Fruit fly (Drosophila melanogaster) whole organism, embryonic: ENCODE results near the gene Sdic4.
"Not testable (repeated sequence)": the region's sequence is repeated elsewhere in the genome, so short reads cannot be mapped to it uniquely, and the experiment has no call there.

Source experiments
- CG10543 ChIP-seq: fragments of 200-800 bp; sonication (Bioruptor generic); optimal IDR thresholded peaks from 3 replicates; lab custom pipeline; 2017; ENCODE audit warnings: missing biosample characterization, mild to moderate bottlenecking, missing genetic modification characterization, moderate library complexity
- CG10565 ChIP-seq: fragments of 200-800 bp; sonication (Bioruptor generic); optimal IDR thresholded peaks from 3 replicates; lab custom pipeline; 2016; ENCODE audit warnings: missing biosample characterization, mild to moderate bottlenecking, missing genetic modification characterization
- CG11560 ChIP-seq: fragments of 200-800 bp; sonication (Bioruptor generic); IDR thresholded peaks from 3 replicates; pipeline ENCODE4 v1.3.6; 2022; ENCODE audit warnings: missing biosample characterization, missing genetic modification characterization
- CG11696 ChIP-seq: fragments of 200-800 bp; sonication (Bioruptor generic); IDR thresholded peaks from 2 replicates; pipeline ENCODE4 v1.3.6; 2022; ENCODE audit warnings: missing biosample characterization, missing genetic modification characterization
- CG12659 ChIP-seq: fragments of 200-800 bp; sonication (Bioruptor generic); optimal IDR thresholded peaks from 3 replicates; lab custom pipeline; 2017; ENCODE audit warnings: mild to moderate bottlenecking, missing biosample characterization, missing genetic modification reagents, missing genetic modification characterization
- CG12769 ChIP-seq: fragments of 200-800 bp; sonication (Bioruptor generic); optimal IDR thresholded peaks from 2 replicates; lab custom pipeline; 2019; ENCODE audit warnings: missing biosample characterization, mild to moderate bottlenecking, missing genetic modification characterization, moderate library complexity
- CG13296 ChIP-seq: fragments of 200-800 bp; sonication (Bioruptor generic); optimal IDR thresholded peaks from 3 replicates; lab custom pipeline; 2018; ENCODE audit warnings: missing biosample characterization, mild to moderate bottlenecking, missing genetic modification characterization
- CG17829 ChIP-seq: fragments of 200-800 bp; optimal IDR thresholded peaks from 2 replicates; lab custom pipeline; 2019; ENCODE audit warnings: missing biosample characterization, mild to moderate bottlenecking, missing genetic modification characterization, moderate library complexity
- CG2678 ChIP-seq: fragments of 200-800 bp; sonication (Bioruptor generic); optimal IDR thresholded peaks from 3 replicates; lab custom pipeline; 2019; ENCODE audit warnings: missing biosample characterization, mild to moderate bottlenecking, missing genetic modification characterization, moderate library complexity
- CG33213 ChIP-seq: fragments of 200-800 bp; sonication (Bioruptor generic); optimal IDR thresholded peaks from 3 replicates; lab custom pipeline; 2016; ENCODE audit warnings: missing biosample characterization, missing genetic modification characterization
- CG6654 ChIP-seq: fragments of 200-800 bp; sonication (Bioruptor generic); optimal IDR thresholded peaks from 2 replicates; lab custom pipeline; 2017; ENCODE audit warnings: missing biosample characterization, mild to moderate bottlenecking, missing genetic modification characterization
- CG6689 ChIP-seq: fragments of 200-800 bp; sonication (Bioruptor generic); IDR thresholded peaks from 2 replicates; pipeline ENCODE4 v1.3.6; 2022; ENCODE audit warnings: missing biosample characterization, missing genetic modification characterization
- CG7987 ChIP-seq: fragments of 200-800 bp; sonication (Bioruptor generic); optimal IDR thresholded peaks from 2 replicates; lab custom pipeline; 2018; ENCODE audit warnings: missing biosample characterization, mild to moderate bottlenecking, missing genetic modification characterization, moderate library complexity
- E2f2 ChIP-seq: fragments of 200-800 bp; sonication (Bioruptor generic); IDR thresholded peaks from 2 replicates; pipeline ENCODE4 v1.3.6; 2022; ENCODE audit warnings: missing biosample characterization, missing genetic modification characterization
- HLHmδ ChIP-seq: fragments of 200-800 bp; sonication (Bioruptor generic); optimal IDR thresholded peaks from 2 replicates; lab custom pipeline; 2018; ENCODE audit warnings: missing biosample characterization, mild to moderate bottlenecking, missing genetic modification characterization, moderate library complexity
- Med ChIP-seq: fragments of 200-800 bp; sonication (Bioruptor generic); peaks from one replicate; lab custom pipeline; 2016; ENCODE audit warnings: missing biosample characterization, missing genetic modification characterization, mild to moderate bottlenecking, inconsistent platforms, moderate library complexity
- Meics ChIP-seq: fragments of 200-800 bp; sonication (Bioruptor generic); optimal IDR thresholded peaks from 2 replicates; lab custom pipeline; 2017; ENCODE audit warnings: missing biosample characterization, mild to moderate bottlenecking, missing genetic modification characterization
- NK7.1 ChIP-seq: fragments of 200-800 bp; sonication (Bioruptor generic); optimal IDR thresholded peaks from 3 replicates; lab custom pipeline; 2016; ENCODE audit warnings: missing biosample characterization, missing genetic modification characterization
- Ptx1 ChIP-seq: fragments of 200-800 bp; sonication (Bioruptor generic); IDR thresholded peaks from 2 replicates; pipeline ENCODE4 v1.3.6; 2022; ENCODE audit warnings: missing biosample characterization, missing genetic modification characterization
- Rfx ChIP-seq: fragments of 200-800 bp; sonication (Bioruptor generic); IDR thresholded peaks from 2 replicates; pipeline ENCODE4 v1.3.6; 2022; ENCODE audit warnings: missing biosample characterization, missing genetic modification characterization
- Taf1 ChIP-seq: fragments of 200-800 bp; sonication (Bioruptor generic); IDR thresholded peaks from 2 replicates; pipeline ENCODE4 v1.3.6; 2022; ENCODE audit warnings: missing biosample characterization, missing genetic modification characterization
- ato ChIP-seq: fragments of 200-800 bp; sonication (Bioruptor generic); IDR thresholded peaks from 2 replicates; pipeline ENCODE4 v1.3.6; 2022; ENCODE audit warnings: missing biosample characterization, missing genetic modification characterization; ENCODE audit not compliant: partially characterized antibody
- bbx ChIP-seq: fragments of 200-800 bp; sonication (Bioruptor generic); IDR thresholded peaks from 2 replicates; pipeline ENCODE4 v1.3.6; 2022; ENCODE audit warnings: missing biosample characterization, missing genetic modification characterization; ENCODE audit not compliant: partially characterized antibody
- bigmax ChIP-seq: fragments of 200-800 bp; sonication (Bioruptor generic); optimal IDR thresholded peaks from 2 replicates; lab custom pipeline; 2018; ENCODE audit warnings: missing biosample characterization, mild to moderate bottlenecking, missing genetic modification characterization
- caup ChIP-seq: fragments of 200-800 bp; sonication (Bioruptor generic); optimal IDR thresholded peaks from 3 replicates; lab custom pipeline; 2017; ENCODE audit warnings: missing biosample characterization, mild to moderate bottlenecking, missing genetic modification characterization, moderate library complexity; ENCODE audit not compliant: severe bottlenecking
- crol ChIP-seq: fragments of 200-800 bp; sonication (Bioruptor generic); IDR thresholded peaks from 2 replicates; pipeline ENCODE4 v1.3.6; 2022; ENCODE audit warnings: missing biosample characterization, missing genetic modification characterization
- dimm ChIP-seq: fragments of 200-800 bp; sonication (Bioruptor generic); IDR thresholded peaks from 2 replicates; pipeline ENCODE4 v1.3.6; 2022; ENCODE audit warnings: missing biosample characterization, missing genetic modification characterization
- dmrt99B ChIP-seq: fragments of 200-800 bp; sonication (Bioruptor generic); optimal IDR thresholded peaks from 2 replicates; lab custom pipeline; 2018; ENCODE audit warnings: missing biosample characterization, mild to moderate bottlenecking, missing genetic modification characterization, moderate library complexity
- ems ChIP-seq: fragments of 200-800 bp; sonication (Bioruptor generic); optimal IDR thresholded peaks from 3 replicates; lab custom pipeline; 2016; ENCODE audit warnings: missing biosample characterization, missing genetic modification characterization
- fd96Cb ChIP-seq: fragments of 200-800 bp; sonication (Bioruptor generic); optimal IDR thresholded peaks from 2 replicates; lab custom pipeline; 2018; ENCODE audit warnings: missing biosample characterization, mild to moderate bottlenecking, missing genetic modification characterization, moderate library complexity
- hkb ChIP-seq, 2 experiments: fragments of 200-800 bp in 1 of 2; fragments of >200 bp in 1 of 2; sonication (Bioruptor generic) in 1 of 2; IDR thresholded peaks in 1 of 2; optimal IDR thresholded peaks in 1 of 2; 2 replicates each; pipeline versions ENCODE4 v1.3.6 to Lab custom; 2017 to 2022; ENCODE audit warnings: missing biosample characterization in 1 of 2, missing genetic modification characterization in 1 of 2
- luna ChIP-seq: fragments of 200-800 bp; sonication (Bioruptor generic); optimal IDR thresholded peaks from 2 replicates; lab custom pipeline; 2016; ENCODE audit warnings: missing biosample characterization, missing genetic modification characterization
- pan ChIP-seq, 4 experiments: fragments of >200 bp in 3 of 4; fragments of 200-800 bp in 1 of 4; sonication (Bioruptor generic) in 1 of 4; optimal IDR thresholded peaks in 3 of 4; IDR thresholded peaks in 1 of 4; 2 replicates each; pipeline versions ENCODE4 v1.3.6 to Lab custom; 2017 to 2022; ENCODE audit warnings: missing biosample characterization in 2 of 4, missing genetic modification characterization in 2 of 4, mixed read lengths in 1 of 4
- pum ChIP-seq: fragments of 200-800 bp; sonication (Bioruptor generic); optimal IDR thresholded peaks from 2 replicates; lab custom pipeline; 2016; ENCODE audit warnings: missing biosample characterization, missing genetic modification characterization
- pzg ChIP-seq: fragments of 200-800 bp; sonication (Bioruptor generic); optimal IDR thresholded peaks from 3 replicates; lab custom pipeline; 2018; ENCODE audit warnings: missing biosample characterization, mild to moderate bottlenecking, missing genetic modification characterization, moderate library complexity
- repo ChIP-seq: fragments of 200-800 bp; sonication (Bioruptor generic); optimal IDR thresholded peaks from 2 replicates; lab custom pipeline; 2016; ENCODE audit warnings: missing biosample characterization, missing genetic modification characterization
- run ChIP-seq: fragments of 200-800 bp; sonication (Bioruptor generic); optimal IDR thresholded peaks from 3 replicates; lab custom pipeline; 2018; ENCODE audit warnings: missing biosample characterization, mild to moderate bottlenecking, missing genetic modification characterization
- sens ChIP-seq: fragments of 200-800 bp; sonication (Bioruptor generic); peaks from one replicate; lab custom pipeline; 2016; ENCODE audit warnings: missing biosample characterization, missing genetic modification characterization
- seq ChIP-seq: fragments of 200-800 bp; sonication (Bioruptor generic); IDR thresholded peaks from 2 replicates; pipeline ENCODE4 v1.3.6; 2022; ENCODE audit warnings: missing biosample characterization, missing genetic modification characterization
- shn ChIP-seq: fragments of 200-800 bp; sonication (Bioruptor generic); optimal IDR thresholded peaks from 3 replicates; lab custom pipeline; 2016; ENCODE audit warnings: missing biosample characterization, missing genetic modification characterization
- slbo ChIP-seq: fragments of 200-800 bp; sonication (Bioruptor generic); IDR thresholded peaks from 2 replicates; pipeline ENCODE4 v1.3.6; 2022; ENCODE audit warnings: missing biosample characterization, missing genetic modification characterization

The Sdic4 gene

DNA sequence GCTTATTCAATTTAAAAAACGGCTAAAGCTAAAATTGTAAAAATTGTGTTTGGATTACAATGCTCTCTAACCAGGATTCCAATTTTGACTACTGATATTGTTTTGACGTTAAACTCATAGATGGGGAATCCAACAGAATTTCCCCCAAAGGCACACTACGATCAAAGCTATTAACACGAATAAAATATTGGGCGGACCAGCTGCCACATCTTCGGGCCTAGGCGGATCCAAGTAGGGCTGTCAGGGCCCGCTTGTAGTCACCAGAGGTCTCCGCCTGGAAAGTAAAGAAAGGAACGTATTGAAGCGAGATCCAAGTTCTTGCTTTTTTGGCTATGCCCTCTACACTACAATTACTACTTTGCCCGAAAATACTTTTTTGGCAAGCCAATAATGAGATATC, at the start of gene Sdic4:
TSS of gene Sdic4 (minus strand) at position 101 of the 400 bp plus-strand sequence.
- not testable (repeated sequence) for TF ChIP-seq dimm (GFP tag; lab: Robert Waterston, UW); run (tag; lab: Kevin White, UChicago); pzg (GFP tag; lab: Kevin White, UChicago)

DNA sequence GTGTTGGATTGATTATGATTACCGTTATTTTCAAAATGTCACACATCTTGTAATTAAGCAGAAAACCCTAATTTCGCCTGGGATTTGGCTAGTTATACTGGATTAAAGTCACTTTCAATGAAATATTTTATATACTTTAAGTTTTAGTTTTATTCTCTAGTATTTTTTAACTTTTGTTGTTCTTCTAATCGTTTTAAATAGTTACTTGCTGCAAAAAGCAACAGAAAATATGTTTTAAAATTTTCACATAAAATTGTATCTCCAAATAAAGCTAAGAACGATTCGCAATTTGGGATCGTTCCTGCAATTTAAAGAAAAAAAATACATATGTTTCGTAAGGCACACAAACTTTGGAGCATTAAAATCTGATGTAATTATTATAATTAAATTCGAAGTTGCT, 44.8 kb upstream of the Sdic4 start, which contains the start of gene Inx6:
TSS of gene Inx6 (minus strand) at position 101 of the 400 bp plus-strand sequence.
- TF ChIP-seq CG7987 (GFP tag; lab: Kevin White, UChicago): no peak
- no peak for TF ChIP-seq caup (GFP tag; lab: Kevin White, UChicago)
- TF ChIP-seq seq (GFP tag; lab: Robert Waterston, UW): no peak
- TF ChIP-seq CG10565 (GFP tag; lab: Kevin White, UChicago): no peak

DNA sequence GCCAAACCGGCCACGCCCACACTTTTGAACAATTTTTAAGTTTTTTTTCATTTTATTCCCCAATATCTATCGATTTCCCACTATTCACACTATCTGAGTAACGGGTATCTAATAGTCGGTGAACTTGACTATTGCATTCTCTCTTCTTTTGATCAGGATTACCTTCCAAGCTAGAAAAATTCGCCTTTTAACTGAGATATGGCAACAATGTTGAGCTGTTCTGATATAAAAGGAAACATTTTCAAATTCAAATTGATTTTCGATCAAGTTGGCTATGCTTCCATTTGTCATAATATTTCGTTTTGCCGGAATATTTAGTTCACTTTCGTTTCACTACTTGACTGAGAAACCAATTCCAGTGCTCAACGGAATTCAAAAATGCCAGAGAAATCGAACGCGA, 34.1 kb upstream of the Sdic4 start, which contains the start of gene CG42577:
TSS of gene CG42577 (plus strand) at position 301 of the 400 bp plus-strand sequence.
- not testable (repeated sequence) for TF ChIP-seq CG2678 (tag; lab: Kevin White, UChicago); CG11560 (tag; lab: Robert Waterston, UW); CG6689 (GFP tag; lab: Robert Waterston, UW)
- TF ChIP-seq, all 482 proteins: peak for 0; not testable (repeated sequence) for 482

DNA sequence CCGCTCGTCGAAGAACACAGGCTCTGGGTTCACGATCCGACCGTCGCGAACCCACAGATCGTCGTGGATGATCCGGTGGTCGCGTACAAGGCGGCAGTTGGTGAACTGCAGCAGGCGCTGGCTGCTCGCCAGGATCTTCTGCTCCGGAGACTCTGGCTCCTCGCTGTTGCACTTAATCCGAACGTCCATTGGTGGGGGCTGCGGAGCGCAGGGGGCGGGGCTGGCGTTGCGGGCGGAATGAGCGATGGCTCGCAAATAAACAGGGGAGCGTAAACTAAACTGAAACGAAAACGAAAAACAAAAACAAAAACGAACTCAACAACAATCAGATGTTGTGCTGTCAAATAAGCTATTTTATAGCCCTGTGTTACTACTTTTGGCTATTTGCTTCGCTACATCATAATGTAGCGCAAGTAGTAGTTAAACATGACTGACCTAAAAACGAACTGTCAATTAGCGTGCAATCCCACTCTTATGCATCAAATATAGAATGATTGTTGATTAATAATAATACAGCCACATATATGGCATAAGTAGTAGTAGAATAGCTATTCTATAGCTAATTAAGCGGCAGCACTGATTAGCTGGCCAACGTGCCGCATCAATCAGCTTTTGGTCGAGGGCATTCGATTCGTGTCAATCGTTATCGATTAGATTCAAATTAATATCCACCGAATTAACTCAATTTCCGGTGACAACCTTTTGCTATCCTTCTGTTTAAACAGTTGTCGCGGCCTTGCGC, 32.2 kb upstream of the Sdic4 start, which contains the start of gene CG17065:
TSS of gene CG17065 (minus strand) at position 351 of the 742 bp plus-strand sequence.
- peak; percentile 32 for TF ChIP-seq CG17829
- no peak for TF ChIP-seq CG11696 (GFP tag; lab: Robert Waterston, UW)
- peak; percentile 64 for TF ChIP-seq CG10543
- TF ChIP-seq Taf1 (GFP tag; lab: Robert Waterston, UW): no peak
- TF ChIP-seq NK7.1: peak; percentile 9
- TF ChIP-seq CG12769: peak; percentile 31
- peak; percentile 60 for TF ChIP-seq crol (GFP tag; lab: Robert Waterston, UW)
- peak; percentile 11; the same call in 1 of the 2 replicates for TF ChIP-seq ato
- no peak for TF ChIP-seq CG13296 (GFP tag; lab: Kevin White, UChicago)
- TF ChIP-seq E2f2 (GFP tag; lab: Robert Waterston, UW): peak; percentile 87
- TF ChIP-seq bbx (GFP tag; lab: Robert Waterston, UW): 0 out of 2 replicates have a peak, but pooled peaks have one; percentile 25
- TF ChIP-seq fd96Cb: no peak
- 0 out of 2 replicates have a peak, but pooled peaks have one; percentile 15 for TF ChIP-seq Ptx1 (GFP tag; lab: Robert Waterston, UW)
- peak; percentile 41 for TF ChIP-seq pum
- peak; percentile 35 for TF ChIP-seq Meics
- no peak for TF ChIP-seq CG6654 (GFP tag; lab: Kevin White, UChicago)
- peak; percentile 68 for TF ChIP-seq Rfx (GFP tag; lab: Robert Waterston, UW)
- no peak for TF ChIP-seq bigmax (GFP tag; lab: Kevin White, UChicago)
- no peak for TF ChIP-seq HLHmδ (GFP tag; lab: Kevin White, UChicago)
- TF ChIP-seq CG11560 (tag; lab: Robert Waterston, UW): peak; percentile 100
- peak; percentile 31 for TF ChIP-seq ems (GFP tag; lab: Kevin White, UChicago)
- TF ChIP-seq CG12659 (GFP tag; lab: Kevin White, UChicago): peak; percentile 41
- TF ChIP-seq pan (optimal IDR thresholded peaks at IDR 0.05; lab: Kevin White, UChicago): no peak
- TF ChIP-seq pan (GFP tag; optimal IDR thresholded peaks at IDR 0.05 in 1 of 2, IDR thresholded peaks at IDR 0.05 in 1 of 2): peak in 1 of 2 experiments; percentile 22
- peak; percentile 16 for TF ChIP-seq dmrt99B
- peak; percentile 39; the same call in 1 of the 2 replicates for TF ChIP-seq slbo (GFP tag; lab: Robert Waterston, UW)
- peak; percentile 20 for TF ChIP-seq CG33213 (GFP tag; lab: Kevin White, UChicago)
- TF ChIP-seq repo: peak; percentile 22
- TF ChIP-seq shn (GFP tag; lab: Kevin White, UChicago): peak; percentile 29
- peak; percentile 88 for TF ChIP-seq Med (GFP tag; lab: Kevin White, UChicago)
- TF ChIP-seq luna (GFP tag; lab: Kevin White, UChicago): no peak
- TF ChIP-seq hkb (optimal IDR thresholded peaks at IDR 0.05; lab: Kevin White, UChicago): peak; percentile 22
- no peak for TF ChIP-seq hkb (GFP tag; IDR thresholded peaks at IDR 0.05; lab: Robert Waterston, UW)
- TF ChIP-seq sens: peak; percentile 89
